Fruit fly (Drosophila melanogaster): ENCODE data around the gene Ir7d.

Gene Ir7d

DNA sequence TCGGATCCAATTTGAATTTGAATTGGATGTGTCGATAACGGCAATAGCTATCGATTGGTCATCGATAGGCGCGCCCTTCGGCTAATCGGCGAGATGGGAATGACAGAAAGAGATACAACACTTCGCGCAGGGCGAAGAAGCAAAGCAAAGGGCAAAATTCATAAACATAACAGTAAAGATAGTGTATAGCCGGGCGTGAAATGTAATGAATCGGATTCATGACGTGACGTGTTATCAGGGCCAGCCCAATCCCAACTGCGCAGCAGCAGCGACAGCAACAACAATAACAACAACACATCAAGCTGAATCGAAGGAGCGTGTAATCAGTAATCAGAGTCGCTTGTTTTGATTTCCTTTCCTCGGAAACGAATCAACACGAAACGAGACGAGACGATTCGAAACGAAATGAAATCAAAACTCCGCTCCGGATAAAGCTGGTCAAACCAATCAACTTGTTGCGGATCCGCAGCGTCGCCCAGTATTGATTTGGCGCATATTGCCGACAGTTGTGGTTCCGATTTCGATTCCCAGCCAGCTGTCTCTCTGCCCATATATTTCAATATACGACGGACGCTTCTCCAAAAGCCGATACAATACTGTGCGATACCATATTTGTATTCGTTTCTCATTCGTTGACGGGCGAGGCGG is 33.5 kb upstream of the Ir7d start, which contains the start of gene snz (continued):
- TF ChIP-seq crc (GFP tag; optimal IDR thresholded peaks at IDR 0.05) (no peak), CG12299 (tag; optimal IDR thresholded peaks at IDR 0.05) (no peak), row (GFP tag; IDR thresholded peaks at IDR 0.05) (peak; percentile 55), CG1233 (GFP tag; optimal IDR thresholded peaks at IDR 0.05) (no peak), CG18011 (GFP tag; optimal IDR thresholded peaks at IDR 0.05) (no peak), HLH54F (GFP tag; optimal IDR thresholded peaks at IDR 0.05) (no peak), HmgD (GFP tag; optimal IDR thresholded peaks at IDR 0.05) (no peak), CG14860 (GFP tag; IDR thresholded peaks at IDR 0.05; ENCODE audit: partially characterized antibody) (peak; percentile 77), CG10654 (GFP tag; optimal IDR thresholded peaks at IDR 0.05) (no peak), Lpt (GFP tag; optimal IDR thresholded peaks at IDR 0.05) (no peak), dysf (GFP tag; IDR thresholded peaks at IDR 0.05) (no peak), CG34224 (GFP tag; IDR thresholded peaks at IDR 0.05; ENCODE audit: partially characterized antibody) (peak; percentile 76), Dp (GFP tag; optimal IDR thresholded peaks at IDR 0.05) (peak; percentile 75), CG11398 (GFP tag; optimal IDR thresholded peaks at IDR 0.05) (no peak), CG15601 (tag; optimal IDR thresholded peaks at IDR 0.05) (no peak), CG11456 (GFP tag; IDR thresholded peaks at IDR 0.05) (no peak), CG2875 (GFP tag; optimal IDR thresholded peaks at IDR 0.05) (no peak), CrebB (tag; optimal IDR thresholded peaks at IDR 0.05) (no peak), zfh2 (GFP tag; optimal IDR thresholded peaks at IDR 0.05) (no peak), al (GFP tag; IDR thresholded peaks at IDR 0.05) (no peak), Myb (GFP tag; optimal IDR thresholded peaks at IDR 0.05) (peak; percentile 88), knrl (GFP tag; IDR thresholded peaks at IDR 0.05; ENCODE audit: partially characterized antibody) (peak; percentile 57; the same call in 2 of the 3 replicates), croc (GFP tag; conservative IDR thresholded peaks at IDR 0.05) (no peak), CG6813 (GFP tag; optimal IDR thresholded peaks at IDR 0.05) (no peak), CG16813 (GFP tag; IDR thresholded peaks at IDR 0.05; ENCODE audit: partially characterized antibody) (peak; percentile 71), CG33213 (GFP tag; optimal IDR thresholded peaks at IDR 0.05) (no peak), slbo (GFP tag; IDR thresholded peaks at IDR 0.05) (0 out of 2 replicates have a peak, but pooled peaks have one; percentile 8), CG12236 (GFP tag; optimal IDR thresholded peaks at IDR 0.05) (no peak), CG17912 (GFP tag; optimal IDR thresholded peaks at IDR 0.05) (no peak), CG10321 (GFP tag; IDR thresholded peaks at IDR 0.05) (no peak; the same call in 1 of the 2 replicates), yki (optimal IDR thresholded peaks at IDR 0.05) (no peak), fd64A (GFP tag; optimal IDR thresholded peaks at IDR 0.05) (no peak), Bdp1 (GFP tag; optimal IDR thresholded peaks at IDR 0.05) (no peak), CG10274 (GFP tag; optimal IDR thresholded peaks at IDR 0.05) (no peak), TFAM (GFP tag; optimal IDR thresholded peaks at IDR 0.05) (no peak), jing (GFP tag; optimal IDR thresholded peaks at IDR 0.05) (no peak), D (optimal IDR thresholded peaks at IDR 0.05) (no peak), D (GFP tag; optimal IDR thresholded peaks at IDR 0.05) (no peak), CG17802 (tag; optimal IDR thresholded peaks at IDR 0.05) (no peak), ci (GFP tag; IDR thresholded peaks at IDR 0.05) (0 out of 3 replicates have a peak, but pooled peaks have one; percentile 26), CG10147 (GFP tag; optimal IDR thresholded peaks at IDR 0.05) (no peak), shn (GFP tag; optimal IDR thresholded peaks at IDR 0.05) (no peak), Eip74EF (GFP tag; optimal IDR thresholded peaks at IDR 0.05) (no peak), nmo (GFP tag; optimal IDR thresholded peaks at IDR 0.05) (peak; percentile 1), CG4707 (GFP tag; optimal IDR thresholded peaks at IDR 0.05) (no peak), CG5953 (GFP tag; IDR thresholded peaks at IDR 0.05) (no peak), CG12219 (GFP tag; optimal IDR thresholded peaks at IDR 0.05) (no peak), jigr1 (GFP tag; IDR thresholded peaks at IDR 0.05) (no peak), BtbVII (GFP tag; optimal IDR thresholded peaks at IDR 0.05) (peak; percentile 55), vvl (GFP tag; IDR thresholded peaks at IDR 0.05) (no peak), E2f1 (GFP tag; IDR thresholded peaks at IDR 0.05) (no peak)
